Worm (Caenorhabditis elegans) whole organism, L4 larva: ENCODE data around the gene lpr-2.

Source experiments
- ceh-20 ChIP-seq: fragments of 200-800 bp; sonication (Bioruptor generic); IDR thresholded peaks from 2 replicates; pipeline ENCODE4 v1.3.6; 2022; ENCODE audit warnings: missing genetic modification reagents, missing genetic modification characterization, missing compliant biosample characterization
- ztf-11 ChIP-seq: fragments of 150-350 bp; optimal IDR thresholded peaks from 2 replicates; lab custom pipeline; 2014; ENCODE audit warnings: missing biosample characterization, missing genetic modification characterization

DNA sequence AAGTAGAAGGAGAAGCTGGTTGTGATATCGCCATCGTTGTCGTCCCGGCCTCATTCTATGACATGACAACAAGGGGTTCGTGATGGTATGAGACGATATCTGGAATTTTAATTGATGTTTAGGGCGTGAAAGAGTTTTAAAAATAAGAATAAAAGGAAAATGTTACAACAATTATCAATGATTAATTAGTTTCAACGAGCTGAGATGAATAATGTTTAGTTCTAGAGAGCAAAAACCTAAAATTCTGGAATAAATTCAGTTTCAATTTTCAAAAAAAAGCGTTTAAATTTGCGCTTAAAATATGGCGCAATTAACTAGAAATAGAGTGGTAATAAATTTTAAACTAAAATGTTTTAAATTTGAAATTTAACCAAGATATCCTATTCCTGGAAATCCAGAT lies 13.5 kb downstream of the lpr-2 start, which contains the start of gene H01G02.3:
- TF ChIP-seq ceh-20 (GFP tag; lab: Robert Waterston, UW) (no peak), ztf-11 (no peak)
